Worm (Caenorhabditis elegans): ENCODE data around the gene nep-22.

nep-22 gene

ce11 chrX:9068075-9068474 lies 33.7 kb downstream of the nep-22 start (continued):
- TF ChIP-seq ceh-63 (GFP tag; optimal IDR thresholded peaks at IDR 0.05) (no peak), fkh-8 (tag; optimal IDR thresholded peaks at IDR 0.05) (no peak), nhr-47 (tag; optimal IDR thresholded peaks at IDR 0.05) (no peak), lin-15B (tag; optimal IDR thresholded peaks at IDR 0.05) (no peak), dpl-1 (GFP tag; optimal IDR thresholded peaks at IDR 0.05) (peak in 1 of 3 experiments; percentile 17), elt-2 (tag; optimal IDR thresholded peaks at IDR 0.05) (no peak), pag-3 (tag; optimal IDR thresholded peaks at IDR 0.05; ENCODE audit: borderline replicate concordance, insufficient read depth) (no peak), sptf-1 (tag; optimal IDR thresholded peaks at IDR 0.05) (no peak)

DNA sequence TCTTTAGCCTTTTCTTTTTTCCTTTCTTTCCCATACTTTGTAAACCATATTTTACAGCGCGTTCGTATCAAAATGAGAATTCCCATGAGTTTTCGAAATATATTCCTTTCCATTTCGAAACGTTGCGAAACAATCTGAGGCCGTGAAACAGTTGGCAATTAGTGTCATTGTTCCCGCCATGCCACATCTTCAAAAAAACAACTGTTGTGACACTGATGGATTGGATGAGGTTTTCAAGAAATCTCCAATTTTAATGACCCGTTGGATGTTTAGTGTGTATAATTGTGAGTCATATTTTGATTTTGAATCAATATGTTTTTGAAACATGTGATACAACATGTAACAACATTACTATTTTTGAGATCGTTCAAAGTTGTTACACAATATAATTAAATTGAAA lies 34.7 kb downstream of the nep-22 start:
- peak; percentile 10 for TF ChIP-seq snu-23 (GFP tag; optimal IDR thresholded peaks at IDR 0.05)
- no peak for TF ChIP-seq nhr-28 (tag; optimal IDR thresholded peaks at IDR 0.05)
- TF ChIP-seq hpl-2 (GFP tag; optimal IDR thresholded peaks at IDR 0.05), result no peak
- TF ChIP-seq ama-1 (optimal IDR thresholded peaks at IDR 0.05), result no peak
- TF ChIP-seq fkh-4 (tag; optimal IDR thresholded peaks at IDR 0.05; ENCODE audit: borderline replicate concordance), result no peak
- TF ChIP-seq hlh-17 (GFP tag; optimal IDR thresholded peaks at IDR 0.05; ENCODE audit: borderline replicate concordance), result no peak
- no peak for TF ChIP-seq nhr-90 (tag; optimal IDR thresholded peaks at IDR 0.05; ENCODE audit: poor library complexity)
- no peak for TF ChIP-seq sox-4 (tag; optimal IDR thresholded peaks at IDR 0.05)
- no peak for TF ChIP-seq isw-1 (GFP tag; IDR thresholded peaks at IDR 0.05)
- TF ChIP-seq zag-1 (tag; optimal IDR thresholded peaks at IDR 0.05), result no peak
- TF ChIP-seq unc-98 (GFP tag; IDR thresholded peaks at IDR 0.05), result no peak
- TF ChIP-seq tlp-1 (tag; optimal IDR thresholded peaks at IDR 0.05), result no peak
- TF ChIP-seq tbx-2 (tag; optimal IDR thresholded peaks at IDR 0.05), result no peak
- TF ChIP-seq ceh-82 (tag; optimal IDR thresholded peaks at IDR 0.05), result no peak
- no peak for TF ChIP-seq elt-2 (tag; optimal IDR thresholded peaks at IDR 0.05)
- no peak for TF ChIP-seq C04F5.9 (tag; optimal IDR thresholded peaks at IDR 0.05)
- no peak for TF ChIP-seq nhr-77 (tag; optimal IDR thresholded peaks at IDR 0.05)
- TF ChIP-seq efl-1 (optimal IDR thresholded peaks at IDR 0.05), result peak in 1 of 2 experiments; percentile 21
- no peak for TF ChIP-seq efl-1 (GFP tag; optimal IDR thresholded peaks at IDR 0.05 in 1 of 2)
- TF ChIP-seq lin-14 (GFP tag; optimal IDR thresholded peaks at IDR 0.05), result peak; percentile 63
- no peak for TF ChIP-seq grh-1 (GFP tag; IDR thresholded peaks at IDR 0.05)
- no peak for TF ChIP-seq C34B4.2 (tag; optimal IDR thresholded peaks at IDR 0.05)
- TF ChIP-seq nhr-11 (tag; optimal IDR thresholded peaks at IDR 0.05), result no peak
- no peak for TF ChIP-seq snpc-4 (tag; optimal IDR thresholded peaks at IDR 0.05)
- TF ChIP-seq nhr-47 (tag; optimal IDR thresholded peaks at IDR 0.05), result no peak
- no peak for TF ChIP-seq egl-13 (tag; optimal IDR thresholded peaks at IDR 0.05)
- no peak for TF ChIP-seq fkh-10 (GFP tag; optimal IDR thresholded peaks at IDR 0.05)
- TF ChIP-seq rnt-1 (tag; optimal IDR thresholded peaks at IDR 0.05), result peak; percentile 78
- no peak for TF ChIP-seq fos-1 (tag; optimal IDR thresholded peaks at IDR 0.05)
- TF ChIP-seq lin-13 (GFP tag; optimal IDR thresholded peaks at IDR 0.05), result no peak
- TF ChIP-seq alr-1 (tag; optimal IDR thresholded peaks at IDR 0.05; ENCODE audit: borderline replicate concordance), result no peak
- no peak for TF ChIP-seq sup-37 (GFP tag; optimal IDR thresholded peaks at IDR 0.05)
- TF ChIP-seq unc-30 (tag; optimal IDR thresholded peaks at IDR 0.05), result no peak
- TF ChIP-seq nhr-19 (GFP tag; conservative IDR thresholded peaks at IDR 0.05), result 0 out of 2 replicates have a peak, but pooled peaks have one; percentile 11
- TF ChIP-seq ceh-63 (GFP tag; optimal IDR thresholded peaks at IDR 0.05), result no peak
- TF ChIP-seq nhr-84 (tag; optimal IDR thresholded peaks at IDR 0.05), result no peak
- TF ChIP-seq mef-2 (tag; optimal IDR thresholded peaks at IDR 0.05), result no peak
- no peak for TF ChIP-seq lin-15B (tag; optimal IDR thresholded peaks at IDR 0.05)
- no peak for TF ChIP-seq lir-3 (tag; optimal IDR thresholded peaks at IDR 0.05; ENCODE audit: poor library complexity)
- no peak for TF ChIP-seq ces-1 (GFP tag; optimal IDR thresholded peaks at IDR 0.05)
- TF ChIP-seq nhr-237 (tag; optimal IDR thresholded peaks at IDR 0.05), result no peak
- peak; percentile 59 for TF ChIP-seq nhr-71 (tag; optimal IDR thresholded peaks at IDR 0.05)
- no peak for TF ChIP-seq zip-4 (GFP tag; optimal IDR thresholded peaks at IDR 0.05)
- no peak for TF ChIP-seq skn-1 (tag; optimal IDR thresholded peaks at IDR 0.05)
- TF ChIP-seq aha-1 (tag; optimal IDR thresholded peaks at IDR 0.05), result no peak
- no peak for TF ChIP-seq ztf-4 (tag; optimal IDR thresholded peaks at IDR 0.05)
- peak in 1 of 3 experiments; percentile 13 for TF ChIP-seq dpl-1 (GFP tag; optimal IDR thresholded peaks at IDR 0.05)
- TF ChIP-seq aly-2 (tag; optimal IDR thresholded peaks at IDR 0.05), result no peak

Data from whole organism, L1 larva.